Worm (Caenorhabditis elegans) whole organism, midembryonic: ENCODE measurements around the gene srab-9.

Source experiments
- T22C8.4 ChIP-seq: fragments of 200-800 bp; sonication (Bioruptor generic); IDR thresholded peaks from 2 replicates; pipeline ENCODE4 v1.3.6; 2022; ENCODE audit warnings: missing genetic modification characterization, missing compliant biosample characterization
- flt-1 ChIP-seq: fragments of 200-800 bp; sonication (Bioruptor generic); IDR thresholded peaks from 2 replicates; pipeline ENCODE4 v1.3.6; 2022; ENCODE audit warnings: missing genetic modification characterization, missing compliant biosample characterization
- ztf-29 ChIP-seq: fragments of 200-800 bp; sonication (Bioruptor generic); IDR thresholded peaks from 2 replicates; pipeline ENCODE4 v1.3.6; 2022; ENCODE audit warnings: missing genetic modification reagents, missing genetic modification characterization, missing compliant biosample characterization

ce11 chrV:3165438-3165837 lies 24.3 kb upstream of the srab-9 start, which contains the start of gene C36C5.14:
- no peak for TF ChIP-seq flt-1 (GFP tag; lab: Robert Waterston, UW)
- TF ChIP-seq ztf-29 (GFP tag; lab: Robert Waterston, UW) = no peak
- TF ChIP-seq T22C8.4 (GFP tag; lab: Robert Waterston, UW) = no peak
